Worm (Caenorhabditis elegans) whole organism, young adult: ENCODE results near the gene C01B9.1.
A peak's percentile ranks its signal among the peaks of the same experiment; 100 is the strongest.

ENCODE experiments used
- B0336.3 ChIP-seq: fragments of 200-800 bp; sonication (Bioruptor generic); IDR thresholded peaks from 2 replicates; pipeline ENCODE4 v1.3.6; 2022; ENCODE audit warnings: missing genetic modification characterization, missing compliant biosample characterization
- C06A6.2 ChIP-seq: fragments of 200-800 bp; sonication (Bioruptor generic); conservative IDR thresholded peaks from 2 replicates; pipeline ENCODE4 v1.3.6; 2022; ENCODE audit warnings: missing genetic modification characterization, missing compliant biosample characterization
- D2030.7 ChIP-seq: fragments of 200-800 bp; sonication (Bioruptor generic); IDR thresholded peaks from 2 replicates; pipeline ENCODE4 v1.3.6; 2022; ENCODE audit warnings: missing genetic modification reagents, missing genetic modification characterization, missing compliant biosample characterization
- F52B5.7 ChIP-seq: sonication (generic microtip); optimal IDR thresholded peaks from 2 replicates; lab custom pipeline; 2016; ENCODE audit warnings: mild to moderate bottlenecking, missing genetic modification characterization, missing compliant biosample characterization
- F55B11.4 ChIP-seq: sonication (generic microtip); optimal IDR thresholded peaks from 2 replicates; lab custom pipeline; 2016; ENCODE audit warnings: missing compliant biosample characterization, missing genetic modification characterization, borderline replicate concordance; ENCODE audit not compliant: insufficient read depth
- F57C9.4 ChIP-seq: sonication (generic microtip); optimal IDR thresholded peaks from 2 replicates; lab custom pipeline; 2017; ENCODE audit warnings: mild to moderate bottlenecking, missing genetic modification characterization, missing compliant biosample characterization
- Y53G8AR.9 ChIP-seq: fragments of 200-800 bp; sonication (Bioruptor generic); conservative IDR thresholded peaks from 2 replicates; pipeline ENCODE4 v1.3.6; 2022; ENCODE audit warnings: missing genetic modification reagents, missing genetic modification characterization, missing compliant biosample characterization
- Y95B8A.8 ChIP-seq: fragments of 200-800 bp; sonication (Bioruptor generic); IDR thresholded peaks from 2 replicates; pipeline ENCODE4 v1.3.6; 2022; ENCODE audit warnings: missing genetic modification reagents, missing genetic modification characterization, missing compliant biosample characterization
- akir-1 ChIP-seq: fragments of 200-800 bp; sonication (Bioruptor generic); optimal IDR thresholded peaks from 2 replicates; lab custom pipeline; 2018; ENCODE audit warnings: mild to moderate bottlenecking, missing genetic modification characterization, moderate library complexity, missing compliant biosample characterization
- attf-5 ChIP-seq: fragments of 200-800 bp; sonication (Bioruptor generic); optimal IDR thresholded peaks from 2 replicates; lab custom pipeline; 2018; ENCODE audit warnings: mild to moderate bottlenecking, missing genetic modification characterization, missing compliant biosample characterization
- bed-1 ChIP-seq: fragments of 200-800 bp; sonication (Bioruptor generic); IDR thresholded peaks from 2 replicates; pipeline ENCODE4 v1.3.6; 2022; ENCODE audit warnings: missing genetic modification reagents, missing genetic modification characterization, missing compliant biosample characterization
- bed-2 ChIP-seq: fragments of 200-800 bp; sonication (Bioruptor generic); IDR thresholded peaks from 2 replicates; pipeline ENCODE4 v1.3.6; 2022; ENCODE audit warnings: missing genetic modification reagents, missing genetic modification characterization, missing compliant biosample characterization
- ceh-27 ChIP-seq: fragments of 200-800 bp; sonication (Bioruptor generic); optimal IDR thresholded peaks from 2 replicates; lab custom pipeline; 2018; ENCODE audit warnings: mild to moderate bottlenecking, missing genetic modification characterization, moderate library complexity, missing compliant biosample characterization
- ceh-40 ChIP-seq: fragments of 200-800 bp; sonication (Bioruptor generic); IDR thresholded peaks from 2 replicates; pipeline ENCODE4 v1.3.6; 2022; ENCODE audit warnings: missing genetic modification characterization, missing compliant biosample characterization
- ceh-91 ChIP-seq: fragments of 200-800 bp; sonication (Bioruptor generic); IDR thresholded peaks from 2 replicates; pipeline ENCODE4 v1.3.6; 2022; ENCODE audit warnings: missing genetic modification reagents, missing genetic modification characterization, missing compliant biosample characterization
- chd-7 ChIP-seq: sonication (generic microtip); optimal IDR thresholded peaks from 2 replicates; lab custom pipeline; 2016; ENCODE audit warnings: mild to moderate bottlenecking, missing genetic modification characterization, moderate library complexity, missing compliant biosample characterization
- dpl-1 ChIP-seq: fragments of 150-350 bp; optimal IDR thresholded peaks from 2 replicates; lab custom pipeline; 2014; ENCODE audit warnings: missing biosample characterization, missing genetic modification reagents, missing genetic modification characterization
- efl-1 ChIP-seq: fragments of 150-350 bp; optimal IDR thresholded peaks from 2 replicates; lab custom pipeline; 2014; ENCODE audit warnings: missing biosample characterization, missing genetic modification reagents, missing genetic modification characterization
- let-526 ChIP-seq: fragments of 200-800 bp; sonication (Bioruptor generic); IDR thresholded peaks from 2 replicates; pipeline ENCODE4 v1.3.6; 2022; ENCODE audit warnings: missing genetic modification reagents, missing genetic modification characterization, missing compliant biosample characterization
- let-607 ChIP-seq, 2 experiments: fragments of 200-800 bp in 1 of 2; sonication (Bioruptor generic) in 1 of 2; sonication (generic microtip) in 1 of 2; optimal IDR thresholded peaks; 2 replicates each; lab custom pipeline; 2016 to 2018; ENCODE audit warnings: mild to moderate bottlenecking in 2 of 2, missing compliant biosample characterization in 2 of 2, missing genetic modification characterization in 2 of 2, moderate library complexity in 2 of 2, missing genotype in 1 of 2
- lsl-1 ChIP-seq: fragments of 200-800 bp; sonication (Bioruptor generic); optimal IDR thresholded peaks from 2 replicates; lab custom pipeline; 2018; ENCODE audit warnings: mild to moderate bottlenecking, missing genetic modification characterization, moderate library complexity, missing compliant biosample characterization
- madf-10 ChIP-seq: sonication (generic microtip); optimal IDR thresholded peaks from 2 replicates; lab custom pipeline; 2016; ENCODE audit warnings: mild to moderate bottlenecking, missing genetic modification characterization, missing compliant biosample characterization
- mcd-1 ChIP-seq: fragments of 200-800 bp; sonication (Bioruptor generic); IDR thresholded peaks from 2 replicates; pipeline ENCODE4 v1.3.6; 2022; ENCODE audit warnings: missing genetic modification reagents, missing genetic modification characterization, missing compliant biosample characterization
- mes-4 ChIP-seq: sonication (generic microtip); optimal IDR thresholded peaks from 2 replicates; lab custom pipeline; 2016; ENCODE audit warnings: missing genotype, missing genetic modification characterization, missing compliant biosample characterization
- nfya-1 ChIP-seq: sonication (generic microtip); optimal IDR thresholded peaks from 2 replicates; lab custom pipeline; 2017; ENCODE audit warnings: antibody characterized with exemption, missing compliant biosample characterization, missing genetic modification characterization, borderline replicate concordance; ENCODE audit not compliant: insufficient read depth
- nfyb-1 ChIP-seq: fragments of 200-800 bp; sonication (Bioruptor generic); IDR thresholded peaks from 2 replicates; pipeline ENCODE4 v1.3.6; 2022; ENCODE audit warnings: missing genetic modification reagents, missing genetic modification characterization, missing compliant biosample characterization
- nhr-27 ChIP-seq: fragments of 200-800 bp; sonication (Bioruptor generic); optimal IDR thresholded peaks from 2 replicates; lab custom pipeline; 2018; ENCODE audit warnings: mild to moderate bottlenecking, missing genetic modification characterization, moderate library complexity, missing compliant biosample characterization
- nhr-80 ChIP-seq: sonication (generic microtip); optimal IDR thresholded peaks from 2 replicates; lab custom pipeline; 2016; ENCODE audit warnings: missing genetic modification characterization, missing compliant biosample characterization
- rcor-1 ChIP-seq: fragments of 200-800 bp; sonication (Bioruptor generic); IDR thresholded peaks from 2 replicates; pipeline ENCODE4 v1.3.6; 2022; ENCODE audit warnings: missing genetic modification reagents, missing genetic modification characterization, missing compliant biosample characterization
- rpc-1 ChIP-seq, 2 experiments: fragments of 150-350 bp in 1 of 2; sonication (generic microtip) in 1 of 2; optimal IDR thresholded peaks; 2 replicates each; lab custom pipeline; 2014 to 2018; ENCODE audit warnings: missing biosample characterization in 1 of 2, missing genetic modification characterization in 1 of 2, missing genetic modification reagents in 1 of 2, missing genotype in 1 of 2
- xnd-1 ChIP-seq: sonication (generic microtip); optimal IDR thresholded peaks from 2 replicates; lab custom pipeline; 2016; ENCODE audit warnings: missing genotype, missing genetic modification reagents, missing genetic modification characterization, missing compliant biosample characterization
- zim-3 ChIP-seq: sonication (generic microtip); optimal IDR thresholded peaks from 2 replicates; lab custom pipeline; 2017; ENCODE audit warnings: mild to moderate bottlenecking, missing genetic modification characterization, moderate library complexity, missing compliant biosample characterization
- ztf-22 ChIP-seq: fragments of 200-800 bp; sonication (Bioruptor generic); optimal IDR thresholded peaks from 2 replicates; lab custom pipeline; 2018; ENCODE audit warnings: mild to moderate bottlenecking, missing genetic modification characterization, moderate library complexity, missing compliant biosample characterization
- ztf-28 ChIP-seq: fragments of 200-800 bp; sonication (Bioruptor generic); IDR thresholded peaks from 2 replicates; pipeline ENCODE4 v1.3.6; 2022; ENCODE audit warnings: missing genetic modification reagents, missing genetic modification characterization, missing compliant biosample characterization

C01B9.1 gene

DNA sequence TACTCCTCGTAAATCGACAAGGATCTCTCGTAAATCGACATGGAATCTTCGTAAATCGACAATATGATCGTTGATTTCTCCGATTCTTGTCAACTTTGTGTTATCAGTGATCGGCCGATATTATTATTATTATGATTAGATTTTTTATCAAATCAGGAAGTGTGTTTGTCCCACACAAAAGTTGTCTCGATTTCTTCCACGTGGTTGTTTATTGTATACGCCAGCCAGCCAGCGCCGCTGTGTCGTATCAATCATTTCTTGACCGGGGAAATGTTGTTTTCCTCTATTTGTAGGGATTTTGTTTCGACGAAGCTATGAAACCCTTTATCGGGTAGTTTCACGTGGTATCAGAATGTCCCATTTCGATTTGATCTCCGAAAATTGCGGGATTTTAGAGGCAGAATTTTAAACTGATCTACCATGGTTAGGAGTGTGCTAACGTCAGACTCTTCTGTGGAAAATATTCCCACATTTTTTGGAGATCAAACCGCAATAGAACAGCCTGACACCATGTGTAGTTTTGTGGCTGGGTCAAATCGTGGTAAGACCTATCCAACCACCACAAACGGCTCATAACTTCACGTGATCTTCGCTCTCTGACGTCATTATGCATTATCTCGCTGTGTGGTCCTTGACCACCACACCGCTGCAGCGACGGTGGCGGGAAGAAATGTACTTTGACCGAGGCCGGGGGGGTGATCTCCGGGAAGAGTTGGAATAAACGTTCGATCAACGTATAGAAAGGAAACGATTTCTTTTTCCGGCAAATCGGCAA lies 33.4 kb upstream of the C01B9.1 start:
- no peak for TF ChIP-seq F55B11.4 (tag; lab: Kevin White, UChicago)
- TF ChIP-seq zim-3 (tag; lab: Kevin White, UChicago) = no peak
- no peak for TF ChIP-seq ztf-28 (GFP tag; lab: Robert Waterston, UW)
- no peak for TF ChIP-seq madf-10 (tag; lab: Kevin White, UChicago)
- no peak for TF ChIP-seq ceh-40 (GFP tag; lab: Robert Waterston, UW)
- TF ChIP-seq mcd-1 = no peak
- no peak for TF ChIP-seq chd-7 (tag; lab: Kevin White, UChicago)
- no peak for TF ChIP-seq mes-4 (tag; lab: Kevin White, UChicago)
- TF ChIP-seq akir-1 (GFP tag; lab: Kevin White, UChicago) = no peak
- TF ChIP-seq ztf-22 (GFP tag; lab: Kevin White, UChicago) = no peak
- peak; percentile 14 for TF ChIP-seq xnd-1 (tag; lab: Kevin White, UChicago)
- peak; percentile 49 for TF ChIP-seq nhr-80 (tag; lab: Kevin White, UChicago)
- TF ChIP-seq lsl-1 (GFP tag; lab: Kevin White, UChicago) = no peak
- no peak for TF ChIP-seq bed-2 (GFP tag; lab: Robert Waterston, UW)
- no peak for TF ChIP-seq D2030.7 (GFP tag; lab: Robert Waterston, UW)
- TF ChIP-seq rcor-1 (GFP tag; lab: Robert Waterston, UW) = no peak
- peak in 1 of 2 experiments; percentile 70 for TF ChIP-seq let-607 (tag; optimal IDR thresholded peaks at IDR 0.05; lab: Kevin White, UChicago)
- no peak for TF ChIP-seq C06A6.2 (GFP tag; lab: Robert Waterston, UW)

DNA sequence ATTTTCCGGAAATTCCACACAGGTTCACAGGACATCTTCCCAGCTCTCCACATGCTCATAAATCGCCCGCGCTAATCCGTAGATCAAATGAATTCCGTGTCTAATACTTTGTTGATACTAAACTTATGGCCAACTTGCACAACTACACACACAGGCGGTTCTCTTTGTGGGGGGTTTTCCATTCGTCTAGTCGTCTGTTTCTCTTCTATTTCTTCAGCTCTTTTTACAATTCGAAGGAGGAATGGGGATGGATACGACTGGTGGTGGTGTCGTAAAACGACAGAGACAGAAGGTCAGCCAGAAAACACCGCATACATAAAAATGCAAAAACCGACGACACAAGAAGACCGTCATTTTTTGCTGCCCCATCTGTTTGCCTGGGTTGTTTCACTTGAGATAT lies 32.0 kb upstream of the C01B9.1 start:
- no peak for TF ChIP-seq ceh-27 (GFP tag; lab: Kevin White, UChicago)
- no peak for TF ChIP-seq nhr-27 (tag; lab: Kevin White, UChicago)
- no peak for TF ChIP-seq dpl-1 (GFP tag; lab: Kevin White, UChicago)
- no peak for TF ChIP-seq nfya-1
- TF ChIP-seq rpc-1 (optimal IDR thresholded peaks at IDR 0.05; lab: Kevin White, UChicago) = no peak
- no peak for TF ChIP-seq rpc-1 (tag; optimal IDR thresholded peaks at IDR 0.05; lab: Kevin White, UChicago)
- TF ChIP-seq let-526 (GFP tag; lab: Robert Waterston, UW) = no peak

DNA sequence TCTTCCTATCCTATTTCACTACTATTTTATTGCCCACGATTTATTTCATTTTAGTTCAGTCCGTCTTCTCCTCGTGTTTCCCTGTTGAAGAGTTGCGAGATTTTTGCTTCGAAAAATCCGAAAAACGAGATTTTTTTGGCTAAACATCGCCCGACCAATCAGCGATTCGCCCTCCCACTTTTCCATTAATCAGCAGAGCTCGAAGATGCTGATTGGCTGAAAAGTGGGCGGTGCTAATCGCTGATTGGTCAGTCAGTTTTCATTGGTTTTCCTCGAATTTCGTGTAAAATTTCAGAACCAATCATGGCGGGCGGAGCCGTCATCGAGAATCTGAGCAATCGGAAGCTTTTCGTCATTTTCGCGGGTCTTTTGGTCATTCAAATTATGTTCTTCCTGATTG lies 29.9 kb upstream of the C01B9.1 start, which contains the start of gene mig-14:
Gene mig-14, plus strand, starts transcription at position 290 of the 400 bp plus-strand sequence.
- TF ChIP-seq bed-1 = no peak
- TF ChIP-seq Y53G8AR.9 (GFP tag; lab: Robert Waterston, UW) = no peak
- no peak for TF ChIP-seq efl-1
- 0 out of 2 replicates have a peak, but pooled peaks have one; percentile 37 for TF ChIP-seq nfyb-1 (GFP tag; lab: Robert Waterston, UW)
- TF ChIP-seq B0336.3 (GFP tag; lab: Robert Waterston, UW) = no peak
- TF ChIP-seq F52B5.7 (tag; lab: Kevin White, UChicago) = no peak

- TF ChIP-seq let-526 (GFP tag; lab: Robert Waterston, UW) = no peak
- TF ChIP-seq F57C9.4 (tag; lab: Kevin White, UChicago) = no peak
- TF ChIP-seq attf-5 (GFP tag; lab: Kevin White, UChicago) = no peak
- TF ChIP-seq ceh-91 (GFP tag; lab: Robert Waterston, UW) = no peak
- no peak for TF ChIP-seq Y95B8A.8 (GFP tag; lab: Robert Waterston, UW)
Measured at ce11 chrII:13750128-13750527, 21.2 kb upstream of the C01B9.1 start.
